Worm (Caenorhabditis elegans): ENCODE results near the gene srsx-32.

DNA sequence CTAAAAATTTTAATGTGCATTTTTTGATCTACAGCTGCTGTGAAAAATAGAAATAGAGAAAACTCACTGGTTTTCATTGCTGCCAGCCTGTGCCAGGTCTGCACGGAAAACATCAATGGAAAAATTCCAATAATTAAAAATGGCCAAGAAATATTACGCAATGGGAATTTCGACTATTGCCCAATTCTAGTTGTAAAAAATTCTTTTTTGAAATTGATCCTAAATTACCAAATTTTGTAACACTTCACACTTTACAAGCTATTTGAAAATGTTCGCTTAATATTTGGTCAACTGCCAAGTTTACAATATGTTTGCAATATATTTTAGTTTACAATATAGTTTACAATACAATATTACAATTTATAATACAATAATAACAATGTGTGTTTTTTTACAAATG lies 16.4 kb upstream of the srsx-32 start:
- TF ChIP-seq lir-3 (tag; optimal IDR thresholded peaks at IDR 0.05), result no peak
- TF ChIP-seq unc-62 (GFP tag; optimal IDR thresholded peaks at IDR 0.05 in 1 of 2), result no peak
- TF ChIP-seq unc-62 (tag; optimal IDR thresholded peaks at IDR 0.05), result no peak
- no peak for TF ChIP-seq nhr-237 (tag; optimal IDR thresholded peaks at IDR 0.05)
